Worm (Caenorhabditis elegans) whole organism, L2 larva: ENCODE results near the gene dnbp-1.
A peak's percentile ranks its signal among the peaks of the same experiment; 100 is the strongest.

Experiments
- F13H6.1 ChIP-seq: sonication (generic microtip); optimal IDR thresholded peaks from 2 replicates; lab custom pipeline; 2016; ENCODE audit warnings: missing genetic modification characterization, missing compliant biosample characterization
- Y55F3AM.14 ChIP-seq: fragments of 200-800 bp; sonication (Bioruptor generic); optimal IDR thresholded peaks from 2 replicates; lab custom pipeline; 2018; ENCODE audit warnings: mild to moderate bottlenecking, missing genetic modification characterization, missing compliant biosample characterization
- alr-1 ChIP-seq: fragments of 150-350 bp; optimal IDR thresholded peaks from 2 replicates; lab custom pipeline; 2014; ENCODE audit warnings: missing biosample characterization, missing genetic modification characterization
- ama-1 ChIP-seq: fragments of 150-350 bp; optimal IDR thresholded peaks from 2 replicates; lab custom pipeline; 2018; ENCODE audit warnings: inconsistent platforms
- blmp-1 ChIP-seq: sonication (generic microtip); optimal IDR thresholded peaks from 2 replicates; lab custom pipeline; 2017; ENCODE audit warnings: missing genetic modification characterization, mild to moderate bottlenecking, missing compliant biosample characterization, antibody characterized with exemption, moderate library complexity; ENCODE audit not compliant: insufficient read depth
- ceh-16 ChIP-seq: fragments of 150-350 bp; optimal IDR thresholded peaks from 2 replicates; lab custom pipeline; 2014; ENCODE audit warnings: missing biosample characterization, missing genetic modification characterization
- ceh-82 ChIP-seq: fragments of 150-350 bp; optimal IDR thresholded peaks from 2 replicates; lab custom pipeline; 2014; ENCODE audit warnings: missing biosample characterization, missing genetic modification characterization
- crh-2 ChIP-seq: sonication (generic microtip); optimal IDR thresholded peaks from 2 replicates; lab custom pipeline; 2017; ENCODE audit warnings: missing biosample characterization, missing genetic modification characterization
- dmd-4 ChIP-seq: sonication (generic microtip); optimal IDR thresholded peaks from 2 replicates; lab custom pipeline; 2017; ENCODE audit warnings: missing biosample characterization, missing genetic modification characterization
- egl-27 ChIP-seq: sonication (generic microtip); optimal IDR thresholded peaks from 3 replicates; lab custom pipeline; 2017; ENCODE audit warnings: missing biosample characterization, missing genetic modification reagents, missing genetic modification characterization
- elt-3 ChIP-seq: sonication (generic microtip); optimal IDR thresholded peaks from 2 replicates; lab custom pipeline; 2017; ENCODE audit warnings: missing biosample characterization, missing genetic modification characterization
- fos-1 ChIP-seq: fragments of 150-350 bp; optimal IDR thresholded peaks from 2 replicates; lab custom pipeline; 2014; ENCODE audit warnings: missing biosample characterization, missing genetic modification characterization
- lin-11 ChIP-seq: fragments of 150-350 bp; sonication (generic microtip); optimal IDR thresholded peaks from 2 replicates; lab custom pipeline; 2014; ENCODE audit warnings: missing biosample characterization, missing genetic modification characterization, inconsistent platforms, mixed read lengths
- lin-13 ChIP-seq: fragments of 150-350 bp; optimal IDR thresholded peaks from 2 replicates; lab custom pipeline; 2014; ENCODE audit warnings: missing biosample characterization, missing genetic modification reagents, missing genetic modification characterization
- lin-39 ChIP-seq: fragments of 150-350 bp; optimal IDR thresholded peaks from 2 replicates; lab custom pipeline; 2014; ENCODE audit warnings: missing biosample characterization, missing genetic modification reagents, missing genetic modification characterization
- mab-5 ChIP-seq: fragments of 150-350 bp; optimal IDR thresholded peaks from 2 replicates; lab custom pipeline; 2014; ENCODE audit warnings: missing biosample characterization, missing genetic modification characterization
- mbf-1 ChIP-seq: sonication (generic microtip); optimal IDR thresholded peaks from 2 replicates; lab custom pipeline; 2017; ENCODE audit warnings: missing biosample characterization, missing genetic modification characterization
- mdl-1 ChIP-seq, 2 experiments: fragments of 150-350 bp in 1 of 2; sonication (generic microtip) in 1 of 2; optimal IDR thresholded peaks; 2 replicates each; lab custom pipeline; 2017; ENCODE audit warnings: missing biosample characterization in 2 of 2, missing genetic modification characterization in 2 of 2
- nhr-10 ChIP-seq: sonication (generic microtip); optimal IDR thresholded peaks from 2 replicates; lab custom pipeline; 2017; ENCODE audit warnings: missing biosample characterization, missing genetic modification characterization
- nhr-21 ChIP-seq: fragments of 150-350 bp; optimal IDR thresholded peaks from 2 replicates; lab custom pipeline; 2014; ENCODE audit warnings: missing biosample characterization, missing genetic modification characterization
- nhr-237 ChIP-seq: fragments of 150-350 bp; optimal IDR thresholded peaks from 2 replicates; lab custom pipeline; 2014; ENCODE audit warnings: missing biosample characterization, missing genetic modification characterization
- nhr-25 ChIP-seq: fragments of 150-350 bp; sonication (generic microtip); optimal IDR thresholded peaks from 3 replicates; lab custom pipeline; 2014; ENCODE audit warnings: missing biosample characterization, missing genetic modification characterization
- nhr-6 ChIP-seq: fragments of 150-350 bp; optimal IDR thresholded peaks from 2 replicates; lab custom pipeline; 2014; ENCODE audit warnings: missing biosample characterization, missing genetic modification characterization
- peb-1 ChIP-seq: fragments of 150-350 bp; optimal IDR thresholded peaks from 2 replicates; lab custom pipeline; 2014; ENCODE audit warnings: missing biosample characterization, missing genetic modification characterization
- sem-4 ChIP-seq: fragments of 150-350 bp; optimal IDR thresholded peaks from 2 replicates; lab custom pipeline; 2014; ENCODE audit warnings: missing biosample characterization, missing genetic modification reagents, missing genetic modification characterization
- skn-1 ChIP-seq: sonication (generic microtip); optimal IDR thresholded peaks from 2 replicates; lab custom pipeline; 2017; ENCODE audit warnings: missing biosample characterization, missing genetic modification characterization
- sma-3 ChIP-seq: sonication (generic microtip); optimal IDR thresholded peaks from 2 replicates; lab custom pipeline; 2016; ENCODE audit warnings: missing genetic modification reagents, missing genetic modification characterization, missing compliant biosample characterization
- sma-9 ChIP-seq, 2 experiments: fragments of 150-350 bp in 1 of 2; sonication (generic microtip) in 1 of 2; optimal IDR thresholded peaks; 2 replicates each; lab custom pipeline; 2014 to 2016; ENCODE audit warnings: missing genetic modification characterization in 2 of 2, mild to moderate bottlenecking in 1 of 2, missing biosample characterization in 1 of 2, missing compliant biosample characterization in 1 of 2, missing genetic modification reagents in 1 of 2, moderate library complexity in 1 of 2
- snpc-4 ChIP-seq: fragments of 150-350 bp; optimal IDR thresholded peaks from 2 replicates; lab custom pipeline; 2014; ENCODE audit warnings: missing biosample characterization, missing genetic modification characterization
- unc-39 ChIP-seq: fragments of 150-350 bp; optimal IDR thresholded peaks from 2 replicates; lab custom pipeline; 2014; ENCODE audit warnings: missing biosample characterization, missing genetic modification characterization
- unc-62 ChIP-seq: fragments of 150-350 bp; optimal IDR thresholded peaks from 2 replicates; lab custom pipeline; 2014; ENCODE audit warnings: missing biosample characterization, missing genetic modification reagents, missing genetic modification characterization
- ztf-1 ChIP-seq: fragments of 200-800 bp; sonication (Bioruptor generic); conservative IDR thresholded peaks from 2 replicates; pipeline ENCODE4 v1.3.6; 2022; ENCODE audit warnings: missing genetic modification characterization, missing compliant biosample characterization

dnbp-1 gene

DNA sequence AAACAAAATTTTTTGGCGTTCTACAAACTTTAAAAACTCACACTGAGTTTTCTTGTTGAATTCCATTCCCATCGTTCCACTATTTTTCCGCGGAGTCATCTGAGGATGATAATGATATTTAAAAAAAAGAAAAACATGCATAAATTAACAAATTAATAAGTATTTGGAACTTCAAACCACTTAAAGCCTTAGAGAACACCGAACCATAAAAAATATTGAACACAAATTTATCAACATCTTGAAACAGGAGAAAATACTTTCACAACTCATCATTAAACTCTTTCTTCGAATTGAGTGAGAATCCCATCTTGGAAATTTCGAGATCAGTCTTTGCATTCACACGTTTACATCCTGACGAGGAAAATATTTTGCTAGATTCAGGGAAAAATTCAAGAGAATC lies 2.8 kb upstream of the dnbp-1 start, which contains the start of gene gei-18:
Gene gei-18 (minus strand): TSS at position 101 of the 400 bp plus-strand sequence.
- no peak for TF ChIP-seq nhr-10 (tag; lab: Kevin White, UChicago)
- TF ChIP-seq mab-5 (tag; lab: Kevin White, UChicago) = no peak
- TF ChIP-seq snpc-4 (tag; lab: Kevin White, UChicago) = no peak
- TF ChIP-seq lin-13 (GFP tag; lab: Kevin White, UChicago) = no peak
- TF ChIP-seq, all 48 proteins: peak for 0

DNA sequence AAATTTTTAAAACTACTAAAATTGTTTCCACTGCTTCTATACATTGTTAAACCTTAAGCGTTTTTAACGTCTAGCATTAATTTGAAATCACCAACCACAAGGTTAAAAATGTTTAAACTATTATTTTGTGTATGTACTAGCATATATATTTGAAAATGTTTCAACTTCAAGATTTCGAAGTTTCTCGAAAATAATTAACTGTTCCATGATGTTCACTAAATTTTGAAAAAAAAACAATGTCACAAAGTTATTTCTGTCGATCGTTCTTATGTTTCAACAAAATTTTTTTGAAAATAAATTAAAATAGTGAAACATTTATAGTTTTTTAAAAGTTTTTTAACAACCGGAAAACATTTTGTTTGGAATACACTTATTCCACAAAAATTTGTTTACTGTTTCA lies 25.1 kb downstream of the dnbp-1 start:
- TF ChIP-seq ztf-1 (GFP tag; lab: Robert Waterston, UW) = no peak
- no peak for TF ChIP-seq F13H6.1 (tag; lab: Kevin White, UChicago)
- TF ChIP-seq mbf-1 (tag; lab: Kevin White, UChicago) = no peak
- no peak for TF ChIP-seq alr-1
- TF ChIP-seq, all 48 proteins: peak for 0

DNA sequence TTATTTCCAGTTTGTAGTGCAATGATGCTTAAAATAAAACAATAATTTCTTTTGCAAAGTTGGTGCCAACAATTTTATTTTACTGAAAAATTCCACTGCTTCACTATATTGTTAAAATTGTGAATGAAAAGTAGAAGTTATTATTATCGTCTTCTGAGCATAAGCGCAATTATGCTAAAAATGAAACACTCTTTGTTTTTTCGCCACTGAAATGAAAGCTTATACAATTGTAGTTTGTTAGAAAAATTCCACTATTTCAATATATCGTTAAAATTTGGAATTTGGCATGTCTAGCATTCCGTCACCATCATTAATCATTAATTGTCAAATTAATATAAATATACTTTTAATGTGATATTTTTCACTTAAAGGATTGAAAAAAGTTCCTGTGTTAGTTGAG lies 25.7 kb downstream of the dnbp-1 start:
- TF ChIP-seq alr-1 = no peak
- no peak for TF ChIP-seq ama-1 (lab: Kevin White, UChicago)
- no peak for TF ChIP-seq sma-9 (GFP tag; optimal IDR thresholded peaks at IDR 0.05; lab: Kevin White, UChicago)
- no peak for TF ChIP-seq sma-9 (tag; optimal IDR thresholded peaks at IDR 0.05; lab: Kevin White, UChicago)
- TF ChIP-seq nhr-237 (tag; lab: Kevin White, UChicago) = no peak
- no peak for TF ChIP-seq egl-27
- TF ChIP-seq nhr-6 (tag; lab: Kevin White, UChicago) = no peak
- TF ChIP-seq lin-13 (GFP tag; lab: Kevin White, UChicago) = no peak
- TF ChIP-seq ceh-82 (tag; lab: Kevin White, UChicago) = no peak
- no peak for TF ChIP-seq unc-39
- no peak for TF ChIP-seq dmd-4 (tag; lab: Kevin White, UChicago)
- TF ChIP-seq sma-3 (GFP tag; lab: Kevin White, UChicago) = no peak
- no peak for TF ChIP-seq Y55F3AM.14 (GFP tag; lab: Kevin White, UChicago)
- no peak for TF ChIP-seq skn-1
- TF ChIP-seq blmp-1 (tag; lab: Kevin White, UChicago) = no peak
- TF ChIP-seq elt-3 (tag; lab: Kevin White, UChicago) = no peak

DNA sequence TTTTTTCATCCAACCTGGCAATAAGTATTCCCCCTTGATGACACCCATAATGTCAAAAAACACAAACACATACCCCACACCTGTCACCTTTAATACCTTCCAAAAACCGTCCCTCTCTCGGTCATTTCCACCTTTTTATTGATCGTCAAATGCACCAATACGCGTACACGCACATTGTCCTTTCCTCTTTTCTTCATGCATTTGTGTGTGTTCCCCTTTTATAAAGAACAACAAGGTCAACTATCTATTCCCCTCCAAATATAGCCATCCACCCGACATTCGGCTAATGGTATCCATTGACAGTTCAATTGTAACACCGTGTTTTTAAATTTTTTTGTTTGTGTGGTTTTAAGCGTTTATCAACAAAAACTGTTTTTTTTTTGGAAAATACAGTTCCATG lies 34.5 kb downstream of the dnbp-1 start:
- TF ChIP-seq lin-39 (tag; lab: Kevin White, UChicago) (no peak), F13H6.1 (tag; lab: Kevin White, UChicago) (no peak), ceh-82 (tag; lab: Kevin White, UChicago) (no peak), ama-1 (lab: Kevin White, UChicago) (no peak), nhr-25 (tag; lab: Kevin White, UChicago) (no peak), peb-1 (tag; lab: Kevin White, UChicago) (no peak), nhr-6 (tag; lab: Kevin White, UChicago) (no peak), lin-13 (GFP tag; lab: Kevin White, UChicago) (no peak), nhr-21 (tag; lab: Kevin White, UChicago) (no peak), mbf-1 (tag; lab: Kevin White, UChicago) (no peak), crh-2 (tag; lab: Kevin White, UChicago) (no peak), sma-9 (GFP tag; optimal IDR thresholded peaks at IDR 0.05; lab: Kevin White, UChicago) (no peak), sma-9 (tag; optimal IDR thresholded peaks at IDR 0.05; lab: Kevin White, UChicago) (no peak), Y55F3AM.14 (GFP tag; lab: Kevin White, UChicago) (no peak), alr-1 (no peak), sem-4 (tag; lab: Kevin White, UChicago) (no peak)

DNA sequence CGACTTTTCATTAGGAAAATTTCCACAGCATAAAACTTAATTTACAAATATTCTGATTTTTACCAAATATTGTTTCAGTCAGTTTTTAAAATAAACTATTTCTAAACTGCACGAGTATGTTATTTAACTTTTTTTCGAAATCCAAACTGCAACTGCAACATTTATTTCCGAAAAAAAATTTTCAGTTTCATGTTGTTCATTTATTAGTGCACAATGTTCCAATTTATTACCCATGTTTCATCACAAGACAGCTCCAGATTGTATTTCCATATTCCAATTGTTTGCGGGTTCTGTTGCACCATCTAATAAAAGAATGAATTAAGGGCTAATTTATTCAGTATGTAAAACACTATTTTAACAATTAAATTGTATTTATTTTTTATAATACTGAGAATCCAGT lies 38.0 kb downstream of the dnbp-1 start:
- TF ChIP-seq lin-11 (tag; lab: Kevin White, UChicago) (no peak), elt-3 (tag; lab: Kevin White, UChicago) (no peak), unc-39 (no peak), ceh-16 (tag; lab: Kevin White, UChicago) (no peak), unc-62 (GFP tag; lab: Kevin White, UChicago) (no peak), Y55F3AM.14 (GFP tag; lab: Kevin White, UChicago) (no peak)

DNA sequence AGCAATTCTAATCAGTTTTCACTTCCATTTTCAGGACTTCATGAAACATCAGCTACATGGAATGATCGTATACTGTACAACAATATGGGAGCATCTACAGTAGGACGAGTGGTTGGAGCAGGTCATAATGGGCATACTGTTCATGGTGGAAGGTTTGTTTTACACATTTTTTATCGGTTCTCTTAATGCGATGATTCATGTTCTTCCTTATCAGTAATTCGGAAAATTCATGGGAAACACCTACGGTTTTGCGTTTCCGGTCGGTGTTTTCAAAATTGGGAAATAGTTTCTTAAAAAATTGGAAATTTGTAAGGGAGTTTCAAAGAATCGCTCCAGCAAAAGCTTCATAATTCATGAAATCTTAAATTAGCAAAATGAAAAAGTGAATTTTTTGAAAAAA lies 38.8 kb downstream of the dnbp-1 start:
- TF ChIP-seq mdl-1 (tag; optimal IDR thresholded peaks at IDR 0.05; lab: Kevin White, UChicago) = no peak
- TF ChIP-seq peb-1 (tag; lab: Kevin White, UChicago) = no peak
- no peak for TF ChIP-seq blmp-1 (tag; lab: Kevin White, UChicago)
- peak; percentile 85 for TF ChIP-seq fos-1 (tag; lab: Kevin White, UChicago)
- no peak for TF ChIP-seq nhr-21 (tag; lab: Kevin White, UChicago)
